Worm (Caenorhabditis elegans) whole organism, L1 larva: ENCODE results near the gene T07F10.5.

Source experiments
- F16B12.6 ChIP-seq: fragments of 150-350 bp; optimal IDR thresholded peaks from 2 replicates; lab custom pipeline; 2014; ENCODE audit warnings: missing biosample characterization, missing genetic modification characterization
- aly-2 ChIP-seq: fragments of 150-350 bp; optimal IDR thresholded peaks from 2 replicates; lab custom pipeline; 2014; ENCODE audit warnings: missing biosample characterization, missing genetic modification characterization
- blmp-1 ChIP-seq: fragments of 150-350 bp; optimal IDR thresholded peaks from 2 replicates; lab custom pipeline; 2014; ENCODE audit warnings: missing biosample characterization, missing genetic modification characterization
- ceh-82 ChIP-seq, 3 experiments: fragments of 150-350 bp in 1 of 3; sonication (generic microtip) in 2 of 3; optimal IDR thresholded peaks; 2 replicates each; lab custom pipeline; 2014 to 2017; ENCODE audit warnings: missing biosample characterization in 3 of 3, missing genetic modification characterization in 3 of 3
- ceh-90 ChIP-seq: sonication (generic microtip); optimal IDR thresholded peaks from 2 replicates; lab custom pipeline; 2016; ENCODE audit warnings: missing genetic modification characterization, missing compliant biosample characterization
- dpl-1 ChIP-seq, 3 experiments: fragments of 150-350 bp in 2 of 3; sonication (generic microtip) in 1 of 3; optimal IDR thresholded peaks; 2 replicates each; lab custom pipeline; 2014 to 2017; ENCODE audit warnings: missing biosample characterization in 3 of 3, missing genetic modification characterization in 3 of 3, missing genetic modification reagents in 3 of 3
- efl-3 ChIP-seq: fragments of 200-800 bp; sonication (Bioruptor generic); optimal IDR thresholded peaks from 2 replicates; lab custom pipeline; 2018; ENCODE audit warnings: mild to moderate bottlenecking, missing genetic modification characterization, missing compliant biosample characterization
- elt-2 ChIP-seq: sonication (generic microtip); optimal IDR thresholded peaks from 2 replicates; lab custom pipeline; 2016; ENCODE audit warnings: missing genetic modification characterization, mild to moderate bottlenecking, inconsistent platforms, missing compliant biosample characterization, missing genetic modification reagents
- ets-5 ChIP-seq: fragments of 200-800 bp; sonication (Bioruptor generic); IDR thresholded peaks from 2 replicates; pipeline ENCODE4 v1.3.6; 2022; ENCODE audit warnings: missing genetic modification characterization, missing compliant biosample characterization
- fkh-4 ChIP-seq: sonication (generic microtip); optimal IDR thresholded peaks from 2 replicates; lab custom pipeline; 2016; ENCODE audit warnings: missing compliant biosample characterization, missing genetic modification characterization, borderline replicate concordance
- grh-1 ChIP-seq: fragments of 200-800 bp; sonication (Bioruptor generic); IDR thresholded peaks from 2 replicates; pipeline ENCODE4 v1.3.6; 2022; ENCODE audit warnings: missing genetic modification reagents, missing genetic modification characterization, missing compliant biosample characterization
- hlh-17 ChIP-seq: fragments of 200-800 bp; sonication (Bioruptor generic); optimal IDR thresholded peaks from 2 replicates; lab custom pipeline; 2018; ENCODE audit warnings: missing genetic modification characterization, mild to moderate bottlenecking, missing compliant biosample characterization, moderate library complexity, borderline replicate concordance
- hpl-2 ChIP-seq: fragments of 150-350 bp; optimal IDR thresholded peaks from 2 replicates; lab custom pipeline; 2014; ENCODE audit warnings: missing biosample characterization, missing genetic modification reagents, missing genetic modification characterization
- irx-1 ChIP-seq: sonication (generic microtip); optimal IDR thresholded peaks from 2 replicates; lab custom pipeline; 2016; ENCODE audit warnings: missing genetic modification characterization, missing compliant biosample characterization
- lin-13 ChIP-seq: fragments of 150-350 bp; optimal IDR thresholded peaks from 2 replicates; lab custom pipeline; 2014; ENCODE audit warnings: missing biosample characterization, missing genetic modification reagents, missing genetic modification characterization
- lin-14 ChIP-seq: fragments of 200-800 bp; sonication (Bioruptor generic); optimal IDR thresholded peaks from 2 replicates; lab custom pipeline; 2018; ENCODE audit warnings: mild to moderate bottlenecking, missing genetic modification characterization, moderate library complexity, missing compliant biosample characterization
- lin-35 ChIP-seq, 2 experiments: fragments of 150-350 bp; optimal IDR thresholded peaks; 2 replicates each; lab custom pipeline; 2014; ENCODE audit warnings: missing biosample characterization in 2 of 2, missing genetic modification characterization in 2 of 2, missing genetic modification reagents in 2 of 2
- lin-39 ChIP-seq: fragments of 150-350 bp; optimal IDR thresholded peaks from 2 replicates; lab custom pipeline; 2014; ENCODE audit warnings: missing biosample characterization, missing genetic modification reagents, missing genetic modification characterization
- lir-3 ChIP-seq: sonication (generic microtip); optimal IDR thresholded peaks from 2 replicates; lab custom pipeline; 2016; ENCODE audit warnings: mild to moderate bottlenecking, missing genetic modification characterization, moderate library complexity, missing compliant biosample characterization; ENCODE audit not compliant: poor library complexity
- mef-2 ChIP-seq: fragments of 150-350 bp; optimal IDR thresholded peaks from 2 replicates; lab custom pipeline; 2014; ENCODE audit warnings: missing biosample characterization, missing genetic modification characterization
- nhr-11 ChIP-seq: fragments of 150-350 bp; optimal IDR thresholded peaks from 2 replicates; lab custom pipeline; 2014; ENCODE audit warnings: missing biosample characterization, missing genetic modification characterization
- nhr-20 ChIP-seq: sonication (generic microtip); optimal IDR thresholded peaks from 2 replicates; lab custom pipeline; 2016; ENCODE audit warnings: mild to moderate bottlenecking, missing genetic modification characterization, missing compliant biosample characterization
- nhr-77 ChIP-seq: fragments of 150-350 bp; optimal IDR thresholded peaks from 2 replicates; lab custom pipeline; 2014; ENCODE audit warnings: missing biosample characterization, missing genetic modification characterization
- nhr-84 ChIP-seq: sonication (generic microtip); optimal IDR thresholded peaks from 2 replicates; lab custom pipeline; 2017; ENCODE audit warnings: missing biosample characterization, missing genetic modification characterization
- nhr-85 ChIP-seq: sonication (generic microtip); peaks from one replicate; lab custom pipeline; 2016; ENCODE audit warnings: missing genetic modification characterization, inconsistent platforms, missing compliant biosample characterization
- pag-3 ChIP-seq: sonication (generic microtip); optimal IDR thresholded peaks from 2 replicates; lab custom pipeline; 2017; ENCODE audit warnings: missing genetic modification characterization, mild to moderate bottlenecking, missing compliant biosample characterization, antibody characterized with exemption, borderline replicate concordance; ENCODE audit not compliant: insufficient read depth
- pqm-1 ChIP-seq: sonication (generic microtip); optimal IDR thresholded peaks from 3 replicates; lab custom pipeline; 2017; ENCODE audit warnings: missing biosample characterization, missing genetic modification characterization
- sptf-1 ChIP-seq: fragments of 150-350 bp; optimal IDR thresholded peaks from 2 replicates; lab custom pipeline; 2014; ENCODE audit warnings: missing biosample characterization, missing genetic modification characterization
- swsn-7 ChIP-seq: sonication (generic microtip); optimal IDR thresholded peaks from 2 replicates; lab custom pipeline; 2016; ENCODE audit warnings: missing genetic modification characterization, missing compliant biosample characterization
- tlp-1 ChIP-seq: fragments of 150-350 bp; optimal IDR thresholded peaks from 2 replicates; lab custom pipeline; 2014; ENCODE audit warnings: missing biosample characterization, missing genetic modification characterization
- unc-62 ChIP-seq: fragments of 150-350 bp; optimal IDR thresholded peaks from 2 replicates; lab custom pipeline; 2014; ENCODE audit warnings: missing biosample characterization, missing genetic modification reagents, missing genetic modification characterization
- zip-4 ChIP-seq: fragments of 200-800 bp; sonication (Bioruptor generic); optimal IDR thresholded peaks from 2 replicates; lab custom pipeline; 2018; ENCODE audit warnings: mild to moderate bottlenecking, missing genetic modification characterization, moderate library complexity, missing compliant biosample characterization

The T07F10.5 gene

ce11 chrV:12869948-12870347 is 4.2 kb downstream of the T07F10.5 start, which contains the start of gene T07F10.3 (continued):
- no peak for TF ChIP-seq hpl-2 (GFP tag; lab: Kevin White, UChicago)
- peak; percentile 71 for TF ChIP-seq nhr-11 (tag; lab: Kevin White, UChicago)
- TF ChIP-seq blmp-1 (tag; lab: Kevin White, UChicago): peak; percentile 76
- TF ChIP-seq fkh-4 (tag; lab: Kevin White, UChicago): peak; percentile 99
- no peak for TF ChIP-seq ets-5 (GFP tag; lab: Robert Waterston, UW)
- TF ChIP-seq aly-2: peak; percentile 57
- no peak for TF ChIP-seq nhr-84
- no peak for TF ChIP-seq sptf-1 (tag; lab: Kevin White, UChicago)
- peak; percentile 90 for TF ChIP-seq zip-4
- peak; percentile 90 for TF ChIP-seq efl-3
- TF ChIP-seq, all 84 proteins: peak for 67

ce11 chrV:12870740-12871139 is 5.0 kb downstream of the T07F10.5 start:
- TF ChIP-seq lin-35 (GFP tag; optimal IDR thresholded peaks at IDR 0.05; lab: Kevin White, UChicago) (no peak), nhr-20 (peak; percentile 15), lin-14 (GFP tag; lab: Kevin White, UChicago) (peak; percentile 38), F16B12.6 (tag; lab: Kevin White, UChicago) (no peak), nhr-77 (tag; lab: Kevin White, UChicago) (peak; percentile 60)

DNA sequence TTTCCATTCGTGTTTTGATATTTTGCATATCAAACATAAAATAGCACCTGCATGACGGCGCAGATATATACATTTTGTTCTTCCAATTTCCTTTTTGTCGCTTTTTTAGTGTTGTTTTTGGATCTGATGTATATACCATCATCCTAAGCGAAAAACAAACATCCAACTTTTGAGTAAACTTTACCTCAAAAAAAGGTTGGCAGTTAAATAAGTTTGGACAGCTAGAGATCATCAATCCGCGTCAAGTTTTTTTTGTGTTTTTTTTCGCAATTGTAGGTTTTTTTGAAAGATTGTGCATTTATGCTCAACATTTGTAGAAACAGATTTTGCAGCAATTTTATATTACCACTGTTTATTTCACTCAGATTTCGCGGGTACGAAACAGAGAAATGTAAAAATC is 6.0 kb downstream of the T07F10.5 start, which contains the start of gene bus-19:
Gene bus-19 (plus strand): TSS at position 301 of the 400 bp plus-strand sequence.
- TF ChIP-seq irx-1 (tag; lab: Kevin White, UChicago) (no peak), grh-1 (GFP tag; lab: Robert Waterston, UW) (no peak), pag-3 (no peak)

ce11 chrV:12875850-12876249 is 10.1 kb downstream of the T07F10.5 start:
- no peak for TF ChIP-seq tlp-1
- no peak for TF ChIP-seq nhr-77 (tag; lab: Kevin White, UChicago)
- TF ChIP-seq blmp-1 (tag; lab: Kevin White, UChicago): peak; percentile 89
- peak; percentile 52 for TF ChIP-seq nhr-85

DNA sequence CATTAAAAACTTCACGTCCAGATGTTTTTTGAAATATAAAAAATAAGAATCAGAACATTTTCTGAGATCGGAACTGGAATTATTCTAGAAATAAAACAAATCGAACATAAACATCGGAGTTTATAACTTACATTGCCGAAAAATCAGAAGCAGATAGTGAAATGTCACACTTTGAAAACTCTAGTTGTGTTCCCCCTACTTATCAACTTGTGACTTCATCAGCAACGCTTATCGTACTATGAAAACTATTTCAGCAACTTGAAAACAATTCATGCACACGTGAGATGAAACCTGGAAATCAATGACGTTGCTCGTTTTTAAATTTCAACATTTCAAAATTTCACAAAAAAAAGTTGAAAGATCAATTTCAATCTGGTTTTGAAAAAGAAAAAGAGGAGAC is 11.0 kb downstream of the T07F10.5 start:
- TF ChIP-seq elt-2 (tag; lab: Kevin White, UChicago) (peak; percentile 71), lin-35 (GFP tag; optimal IDR thresholded peaks at IDR 0.05; lab: Kevin White, UChicago) (peak in 1 of 2 experiments; percentile 40), nhr-20 (peak; percentile 2), swsn-7 (tag; lab: Kevin White, UChicago) (no peak), unc-62 (GFP tag; lab: Kevin White, UChicago) (no peak)
- TF ChIP-seq, all 84 proteins: peak for 3

DNA sequence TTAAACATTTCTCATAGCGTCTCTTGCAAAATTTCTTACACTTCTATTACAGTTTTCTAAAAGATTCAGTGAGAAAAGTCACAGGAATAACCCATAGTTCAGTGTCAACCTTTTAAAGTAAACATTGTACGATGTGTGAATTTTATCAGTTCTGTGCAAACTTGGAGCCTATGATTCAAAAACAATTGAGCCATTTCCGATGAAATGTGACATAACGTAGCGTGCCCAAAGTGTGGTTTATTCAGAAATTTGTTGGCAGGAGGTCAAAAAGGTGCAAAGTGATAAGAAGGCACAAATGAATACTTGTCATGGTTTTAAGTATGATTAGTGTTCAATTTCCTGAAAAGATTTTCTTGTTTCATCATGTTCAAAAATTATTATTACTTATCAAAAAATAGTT is 11.9 kb downstream of the T07F10.5 start:
- TF ChIP-seq lin-13 (GFP tag; lab: Kevin White, UChicago): no peak
- no peak for TF ChIP-seq dpl-1 (GFP tag; optimal IDR thresholded peaks at IDR 0.05; lab: Kevin White, UChicago)
- no peak for TF ChIP-seq F16B12.6 (tag; lab: Kevin White, UChicago)
- TF ChIP-seq elt-2 (tag; lab: Kevin White, UChicago): no peak
- TF ChIP-seq hlh-17: no peak
- TF ChIP-seq ceh-82 (tag; optimal IDR thresholded peaks at IDR 0.05; lab: Kevin White, UChicago): no peak
- TF ChIP-seq lin-35 (GFP tag; optimal IDR thresholded peaks at IDR 0.05; lab: Kevin White, UChicago): no peak
- TF ChIP-seq lir-3 (tag; lab: Kevin White, UChicago): no peak
- no peak for TF ChIP-seq ceh-90
- TF ChIP-seq hpl-2 (GFP tag; lab: Kevin White, UChicago): no peak
- no peak for TF ChIP-seq mef-2 (tag; lab: Kevin White, UChicago)
- TF ChIP-seq pqm-1 (tag; lab: Kevin White, UChicago): no peak
- TF ChIP-seq lin-39: no peak
